Fruit fly (Drosophila melanogaster): Measurements from ENCODE around the gene FASN1.
A peak's percentile ranks its signal among the peaks of the same experiment; 100 is the strongest.

FASN1 gene

DNA sequence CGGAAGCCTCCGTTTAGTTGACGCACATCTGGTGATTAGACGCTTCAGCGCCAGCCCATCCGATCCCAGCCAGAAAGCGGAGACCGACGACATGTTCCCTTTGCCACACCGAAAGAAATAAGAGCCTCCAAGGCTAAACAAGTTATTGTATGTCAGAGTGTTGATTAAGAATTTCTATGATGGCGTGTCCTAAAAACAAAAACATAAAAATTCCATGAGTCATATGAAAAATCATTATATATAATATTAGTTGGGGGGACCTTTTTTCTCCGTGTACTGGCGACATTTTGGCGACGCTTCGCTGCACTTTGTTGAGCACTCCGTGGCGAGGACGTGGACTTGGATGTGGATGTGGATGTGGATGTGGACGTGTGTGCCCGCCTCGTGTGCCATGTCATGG is 43.6 kb upstream of the FASN1 start (continued):
- TF ChIP-seq CG12659 (GFP tag; optimal IDR thresholded peaks at IDR 0.05) = no peak
- TF ChIP-seq D (optimal IDR thresholded peaks at IDR 0.05) = no peak
- TF ChIP-seq D (GFP tag; optimal IDR thresholded peaks at IDR 0.05) = peak; percentile 9
- TF ChIP-seq CG4424 (GFP tag; optimal IDR thresholded peaks at IDR 0.05) = peak; percentile 27
- peak; percentile 44; the same call in 1 of the 2 replicates for TF ChIP-seq lmd (GFP tag; IDR thresholded peaks at IDR 0.05)
- peak; percentile 7 for TF ChIP-seq CG1647 (GFP tag; optimal IDR thresholded peaks at IDR 0.05)
- no peak for TF ChIP-seq CG12219 (GFP tag; optimal IDR thresholded peaks at IDR 0.05)
- TF ChIP-seq rib (GFP tag; IDR thresholded peaks at IDR 0.05) = no peak
- no peak for TF ChIP-seq CG10321 (GFP tag; IDR thresholded peaks at IDR 0.05)
- TF ChIP-seq CG5245 (GFP tag; optimal IDR thresholded peaks at IDR 0.05) = peak; percentile 37
- no peak for TF ChIP-seq Vsx1 (GFP tag; optimal IDR thresholded peaks at IDR 0.05)
- no peak for TF ChIP-seq E2f1 (GFP tag; IDR thresholded peaks at IDR 0.05)
- no peak for TF ChIP-seq pan (optimal IDR thresholded peaks at IDR 0.05)
- TF ChIP-seq pan (GFP tag; optimal IDR thresholded peaks at IDR 0.05 in 1 of 2, IDR thresholded peaks at IDR 0.05 in 1 of 2) = peak in 1 of 2 experiments; percentile 27
- TF ChIP-seq hb (GFP tag; IDR thresholded peaks at IDR 0.05; ENCODE audit: partially characterized antibody) = no peak
- TF ChIP-seq Trl (optimal IDR thresholded peaks at IDR 0.05) = no peak
- no peak for TF ChIP-seq Trl (GFP tag; optimal IDR thresholded peaks at IDR 0.05)
- TF ChIP-seq CG10959 (GFP tag; IDR thresholded peaks at IDR 0.05) = 0 out of 2 replicates have a peak, but pooled peaks have one; percentile 7
- no peak for TF ChIP-seq CG6689 (GFP tag; IDR thresholded peaks at IDR 0.05)
- TF ChIP-seq tio (GFP tag; optimal IDR thresholded peaks at IDR 0.05) = no peak
- no peak for TF ChIP-seq cwo (GFP tag; optimal IDR thresholded peaks at IDR 0.05)
- TF ChIP-seq CG9215 (GFP tag; IDR thresholded peaks at IDR 0.05) = no peak
- TF ChIP-seq ci (GFP tag; IDR thresholded peaks at IDR 0.05) = peak; percentile 65; the same call in 1 of the 3 replicates
- TF ChIP-seq CG31441 (GFP tag; IDR thresholded peaks at IDR 0.05) = peak; percentile 45
- no peak for TF ChIP-seq CG4328 (GFP tag; optimal IDR thresholded peaks at IDR 0.05)
- no peak for TF ChIP-seq pzg (GFP tag; optimal IDR thresholded peaks at IDR 0.05)
- TF ChIP-seq CG4617 (GFP tag; optimal IDR thresholded peaks at IDR 0.05; ENCODE audit: borderline replicate concordance) = no peak
- no peak for TF ChIP-seq MTF-1 (GFP tag; optimal IDR thresholded peaks at IDR 0.05; ENCODE audit: borderline replicate concordance)
- TF ChIP-seq CG16779 (GFP tag; IDR thresholded peaks at IDR 0.05) = no peak
- TF ChIP-seq CG17912 (GFP tag; optimal IDR thresholded peaks at IDR 0.05) = no peak
- no peak for TF ChIP-seq gsb (GFP tag; IDR thresholded peaks at IDR 0.05)
- TF ChIP-seq gce (GFP tag; IDR thresholded peaks at IDR 0.05) = 0 out of 3 replicates have a peak, but pooled peaks have one; percentile 29
- TF ChIP-seq az2 (GFP tag; optimal IDR thresholded peaks at IDR 0.05) = peak; percentile 13
- TF ChIP-seq danr (GFP tag; IDR thresholded peaks at IDR 0.05) = no peak
- no peak for TF ChIP-seq aop (GFP tag; IDR thresholded peaks at IDR 0.05)
- TF ChIP-seq CG17361 (GFP tag; IDR thresholded peaks at IDR 0.05) = 0 out of 3 replicates have a peak, but pooled peaks have one; percentile 36
- no peak for TF ChIP-seq unpg (GFP tag; optimal IDR thresholded peaks at IDR 0.05)
- TF ChIP-seq Spps (tag; optimal IDR thresholded peaks at IDR 0.05) = no peak
- TF ChIP-seq CG8089 (GFP tag; optimal IDR thresholded peaks at IDR 0.05) = no peak
- TF ChIP-seq CG12391 (tag; optimal IDR thresholded peaks at IDR 0.05) = peak; percentile 18
- TF ChIP-seq ac (GFP tag; optimal IDR thresholded peaks at IDR 0.05) = no peak
- TF ChIP-seq CG2678 (tag; optimal IDR thresholded peaks at IDR 0.05) = no peak
- no peak for TF ChIP-seq CG42726 (GFP tag; IDR thresholded peaks at IDR 0.05; ENCODE audit: partially characterized antibody)
- peak; percentile 58; the same call in 1 of the 2 replicates for TF ChIP-seq Xrp1 (GFP tag; IDR thresholded peaks at IDR 0.05)
- TF ChIP-seq Sox102F (GFP tag; optimal IDR thresholded peaks at IDR 0.05) = peak; percentile 64
- no peak for TF ChIP-seq Hr78 (GFP tag; optimal IDR thresholded peaks at IDR 0.05)
- TF ChIP-seq nau (GFP tag; optimal IDR thresholded peaks at IDR 0.05) = no peak
- peak; percentile 78 for TF ChIP-seq sens (GFP tag)
- no peak for TF ChIP-seq Stat92E (GFP tag; optimal IDR thresholded peaks at IDR 0.05)
- no peak for TF ChIP-seq Lpt (GFP tag; optimal IDR thresholded peaks at IDR 0.05)
- no peak for TF ChIP-seq CG13775 (GFP tag; optimal IDR thresholded peaks at IDR 0.05)
- TF ChIP-seq Usf (GFP tag; optimal IDR thresholded peaks at IDR 0.05) = no peak
